Worm (Caenorhabditis elegans) whole organism, L4/young adult: ENCODE data around the gene pix-1.

ENCODE experiments used
- W03F9.2 ChIP-seq: fragments of 150-350 bp; optimal IDR thresholded peaks from 2 replicates; lab custom pipeline; 2014; ENCODE audit warnings: missing biosample characterization, missing genetic modification characterization
- him-1 ChIP-seq: sonication (generic microtip); optimal IDR thresholded peaks from 2 replicates; lab custom pipeline; 2016; ENCODE audit warnings: missing genotype, missing genetic modification reagents, missing genetic modification characterization, missing compliant biosample characterization

ce11 chrX:13706607-13707006 is 20.5 kb upstream of the pix-1 start, which contains the start of gene K02D3.1:
- TF ChIP-seq him-1 (tag; lab: Kevin White, UChicago) (no peak), W03F9.2 (no peak)
